Worm (Caenorhabditis elegans) whole organism, L1 larva: ENCODE measurements around the gene pod-2.

ENCODE experiments used
- C04F5.9 ChIP-seq: sonication (generic microtip); optimal IDR thresholded peaks from 2 replicates; lab custom pipeline; 2016; ENCODE audit warnings: missing genetic modification characterization, missing compliant biosample characterization
- alr-1 ChIP-seq: fragments of 200-800 bp; sonication (Bioruptor generic); optimal IDR thresholded peaks from 2 replicates; lab custom pipeline; 2018; ENCODE audit warnings: borderline replicate concordance, mild to moderate bottlenecking, missing genetic modification characterization, missing compliant biosample characterization
- aly-2 ChIP-seq: fragments of 150-350 bp; optimal IDR thresholded peaks from 2 replicates; lab custom pipeline; 2014; ENCODE audit warnings: missing biosample characterization, missing genetic modification characterization
- lin-13 ChIP-seq: fragments of 150-350 bp; optimal IDR thresholded peaks from 2 replicates; lab custom pipeline; 2014; ENCODE audit warnings: missing biosample characterization, missing genetic modification reagents, missing genetic modification characterization
- lin-15B ChIP-seq: fragments of 150-350 bp; sonication (generic microtip); optimal IDR thresholded peaks from 3 replicates; lab custom pipeline; 2014; ENCODE audit warnings: missing biosample characterization, missing genetic modification characterization
- rnt-1 ChIP-seq: sonication (generic microtip); optimal IDR thresholded peaks from 2 replicates; lab custom pipeline; 2016; ENCODE audit warnings: mild to moderate bottlenecking, missing genetic modification characterization, moderate library complexity, missing compliant biosample characterization
- snpc-4 ChIP-seq: fragments of 150-350 bp; optimal IDR thresholded peaks from 2 replicates; lab custom pipeline; 2014; ENCODE audit warnings: missing biosample characterization, missing genetic modification characterization
- sup-37 ChIP-seq: fragments of 200-800 bp; sonication (Bioruptor generic); optimal IDR thresholded peaks from 2 replicates; lab custom pipeline; 2018; ENCODE audit warnings: mild to moderate bottlenecking, missing genetic modification characterization, missing compliant biosample characterization

ce11 chrII:1153299-1153698, 16.7 kb downstream of the pod-2 start:
- no peak for TF ChIP-seq lin-15B (tag; lab: Kevin White, UChicago)
- TF ChIP-seq snpc-4 (tag; lab: Kevin White, UChicago), result no peak
- no peak for TF ChIP-seq sup-37 (GFP tag; lab: Kevin White, UChicago)
- TF ChIP-seq aly-2, result no peak
- TF ChIP-seq alr-1 (tag; lab: Kevin White, UChicago), result no peak
- no peak for TF ChIP-seq C04F5.9 (tag; lab: Kevin White, UChicago)
- TF ChIP-seq rnt-1, result no peak
- TF ChIP-seq lin-13 (GFP tag; lab: Kevin White, UChicago), result no peak
